Worm (Caenorhabditis elegans) whole organism, L4 larva: Measurements from ENCODE around the gene fpn-1.2.

ENCODE experiments used
- ZK546.5 ChIP-seq, 2 experiments: sonication (generic microtip); optimal IDR thresholded peaks; 2 replicates each; lab custom pipeline; 2017; ENCODE audit warnings: missing biosample characterization in 2 of 2, missing genetic modification characterization in 2 of 2
- ceh-32 ChIP-seq: sonication (generic microtip); optimal IDR thresholded peaks from 2 replicates; lab custom pipeline; 2016; ENCODE audit warnings: mild to moderate bottlenecking, missing genetic modification characterization, missing compliant biosample characterization; ENCODE audit not compliant: poor library complexity
- lin-1 ChIP-seq: fragments of 200-800 bp; sonication (Bioruptor generic); IDR thresholded peaks from 2 replicates; pipeline ENCODE4 v1.3.6; 2022; ENCODE audit warnings: missing genetic modification reagents, missing genetic modification characterization, missing compliant biosample characterization
- nhr-237 ChIP-seq: sonication (generic microtip); optimal IDR thresholded peaks from 2 replicates; lab custom pipeline; 2017; ENCODE audit warnings: missing biosample characterization, missing genetic modification characterization
- nhr-76 ChIP-seq: fragments of 150-350 bp; optimal IDR thresholded peaks from 2 replicates; lab custom pipeline; 2014; ENCODE audit warnings: missing biosample characterization, missing genetic modification characterization
- ztf-7 ChIP-seq: fragments of 150-350 bp; optimal IDR thresholded peaks from 2 replicates; lab custom pipeline; 2014; ENCODE audit warnings: missing biosample characterization, missing genetic modification characterization

- TF ChIP-seq lin-1 (GFP tag; lab: Robert Waterston, UW) (no peak), ZK546.5 (tag; optimal IDR thresholded peaks at IDR 0.05; lab: Kevin White, UChicago) (no peak), ceh-32 (tag; lab: Kevin White, UChicago) (no peak), ztf-7 (tag; lab: Kevin White, UChicago) (no peak), nhr-76 (tag; lab: Kevin White, UChicago) (no peak), nhr-237 (no peak)
Measured at ce11 chrV:1495334-1495733, 30.8 kb upstream of the fpn-1.2 start, which contains the start of gene C38C3.3.
